Worm (Caenorhabditis elegans) whole organism, late embryonic: ENCODE measurements around the gene C03E10.3.

Source experiments
- C08G9.2 ChIP-seq: sonication (generic microtip); optimal IDR thresholded peaks from 2 replicates; lab custom pipeline; 2016; ENCODE audit warnings: mild to moderate bottlenecking, missing genetic modification characterization, moderate library complexity, missing compliant biosample characterization
- F13H6.1 ChIP-seq: sonication (generic microtip); optimal IDR thresholded peaks from 2 replicates; lab custom pipeline; 2016; ENCODE audit warnings: missing genetic modification characterization, missing compliant biosample characterization
- K02D7.2 ChIP-seq: sonication (generic microtip); optimal IDR thresholded peaks from 2 replicates; lab custom pipeline; 2017; ENCODE audit warnings: mild to moderate bottlenecking, missing genetic modification characterization, missing compliant biosample characterization
- K09A11.1 ChIP-seq: sonication (generic microtip); optimal IDR thresholded peaks from 2 replicates; lab custom pipeline; 2017; ENCODE audit warnings: antibody characterized with exemption, mild to moderate bottlenecking, missing genetic modification characterization, missing compliant biosample characterization; ENCODE audit not compliant: insufficient read depth
- T23F11.4 ChIP-seq: fragments of 200-800 bp; sonication (Bioruptor generic); optimal IDR thresholded peaks from 2 replicates; lab custom pipeline; 2018; ENCODE audit warnings: mild to moderate bottlenecking, missing genetic modification characterization, missing compliant biosample characterization
- Y22D7AL.16 ChIP-seq: sonication (generic microtip); optimal IDR thresholded peaks from 2 replicates; lab custom pipeline; 2016; ENCODE audit warnings: missing genetic modification characterization, missing compliant biosample characterization
- ahr-1 ChIP-seq: sonication (generic microtip); optimal IDR thresholded peaks from 2 replicates; lab custom pipeline; 2016; ENCODE audit warnings: missing genetic modification characterization, missing compliant biosample characterization
- ceh-14 ChIP-seq: sonication (generic microtip); optimal IDR thresholded peaks from 2 replicates; lab custom pipeline; 2016; ENCODE audit warnings: missing genotype, missing genetic modification characterization, missing compliant biosample characterization
- ceh-18 ChIP-seq: sonication (generic microtip); optimal IDR thresholded peaks from 2 replicates; lab custom pipeline; 2016; ENCODE audit warnings: missing genetic modification characterization, missing compliant biosample characterization
- ceh-2 ChIP-seq: sonication (generic microtip); optimal IDR thresholded peaks from 2 replicates; lab custom pipeline; 2016; ENCODE audit warnings: missing genotype, missing genetic modification characterization, missing compliant biosample characterization
- ceh-22 ChIP-seq: sonication (generic microtip); optimal IDR thresholded peaks from 2 replicates; lab custom pipeline; 2017; ENCODE audit warnings: missing biosample characterization, missing genetic modification characterization
- ceh-31 ChIP-seq: sonication (generic microtip); optimal IDR thresholded peaks from 2 replicates; lab custom pipeline; 2016; ENCODE audit warnings: missing genetic modification characterization, missing compliant biosample characterization
- ceh-45 ChIP-seq: fragments of 200-800 bp; sonication (Bioruptor generic); IDR thresholded peaks from 2 replicates; pipeline ENCODE4 v1.3.6; 2022; ENCODE audit warnings: missing genetic modification reagents, missing genetic modification characterization, missing compliant biosample characterization
- ceh-48 ChIP-seq: sonication (generic microtip); optimal IDR thresholded peaks from 2 replicates; lab custom pipeline; 2016; ENCODE audit warnings: missing genetic modification characterization, inconsistent platforms, missing compliant biosample characterization
- ceh-6 ChIP-seq: fragments of 200-800 bp; sonication (Bioruptor generic); optimal IDR thresholded peaks from 2 replicates; lab custom pipeline; 2018; ENCODE audit warnings: mild to moderate bottlenecking, missing genetic modification characterization, missing compliant biosample characterization
- ceh-9 ChIP-seq: sonication (generic microtip); optimal IDR thresholded peaks from 2 replicates; lab custom pipeline; 2016; ENCODE audit warnings: mild to moderate bottlenecking, missing genetic modification characterization, inconsistent platforms, missing compliant biosample characterization
- che-1 ChIP-seq: sonication (generic microtip); optimal IDR thresholded peaks from 2 replicates; lab custom pipeline; 2016; ENCODE audit warnings: mild to moderate bottlenecking, missing genetic modification characterization, missing compliant biosample characterization
- dve-1 ChIP-seq: sonication (generic microtip); optimal IDR thresholded peaks from 2 replicates; lab custom pipeline; 2017; ENCODE audit warnings: antibody characterized with exemption, mild to moderate bottlenecking, missing genetic modification characterization, missing compliant biosample characterization
- eyg-1 ChIP-seq: sonication (generic microtip); optimal IDR thresholded peaks from 2 replicates; lab custom pipeline; 2016; ENCODE audit warnings: missing genotype, missing genetic modification characterization, missing compliant biosample characterization
- fax-1 ChIP-seq: sonication (generic microtip); optimal IDR thresholded peaks from 2 replicates; lab custom pipeline; 2016; ENCODE audit warnings: missing genotype, missing genetic modification characterization, missing compliant biosample characterization
- fkh-6 ChIP-seq: sonication (generic microtip); optimal IDR thresholded peaks from 2 replicates; lab custom pipeline; 2016; ENCODE audit warnings: missing genetic modification characterization, missing compliant biosample characterization
- hlh-13 ChIP-seq: fragments of 200-800 bp; sonication (Bioruptor generic); optimal IDR thresholded peaks from 2 replicates; lab custom pipeline; 2018; ENCODE audit warnings: mild to moderate bottlenecking, missing genetic modification characterization, missing compliant biosample characterization
- hlh-15 ChIP-seq: sonication (generic microtip); optimal IDR thresholded peaks from 2 replicates; lab custom pipeline; 2016; ENCODE audit warnings: missing genetic modification characterization, missing compliant biosample characterization
- hlh-30 ChIP-seq: sonication (generic microtip); optimal IDR thresholded peaks from 2 replicates; lab custom pipeline; 2017; ENCODE audit warnings: antibody characterized with exemption, missing genetic modification characterization, missing compliant biosample characterization; ENCODE audit not compliant: insufficient read depth
- hlh-6 ChIP-seq: sonication (generic microtip); optimal IDR thresholded peaks from 2 replicates; lab custom pipeline; 2016; ENCODE audit warnings: missing genotype, missing genetic modification characterization, missing compliant biosample characterization
- hlh-8 ChIP-seq: sonication (generic microtip); optimal IDR thresholded peaks from 2 replicates; lab custom pipeline; 2016; ENCODE audit warnings: missing genotype, missing genetic modification characterization, missing compliant biosample characterization
- lin-11 ChIP-seq: fragments of 200-800 bp; sonication (Bioruptor generic); optimal IDR thresholded peaks from 2 replicates; lab custom pipeline; 2018; ENCODE audit warnings: mild to moderate bottlenecking, missing genetic modification characterization, missing compliant biosample characterization
- nhr-232 ChIP-seq: sonication (generic microtip); optimal IDR thresholded peaks from 2 replicates; lab custom pipeline; 2016; ENCODE audit warnings: missing genetic modification characterization, missing compliant biosample characterization
- npax-4 ChIP-seq: sonication (generic microtip); optimal IDR thresholded peaks from 2 replicates; lab custom pipeline; 2016; ENCODE audit warnings: missing genetic modification characterization, missing compliant biosample characterization
- odd-2 ChIP-seq: sonication (generic microtip); optimal IDR thresholded peaks from 2 replicates; lab custom pipeline; 2017; ENCODE audit warnings: antibody characterized with exemption, mild to moderate bottlenecking, missing genetic modification characterization, missing compliant biosample characterization
- pag-3 ChIP-seq: sonication (generic microtip); optimal IDR thresholded peaks from 2 replicates; lab custom pipeline; 2016; ENCODE audit warnings: missing compliant biosample characterization, missing genetic modification characterization, borderline replicate concordance
- pat-9 ChIP-seq: fragments of 200-800 bp; sonication (Bioruptor generic); optimal IDR thresholded peaks from 2 replicates; lab custom pipeline; 2018; ENCODE audit warnings: mild to moderate bottlenecking, missing genetic modification characterization, moderate library complexity, missing compliant biosample characterization
- pax-1 ChIP-seq: fragments of 150-350 bp; optimal IDR thresholded peaks from 2 replicates; lab custom pipeline; 2014; ENCODE audit warnings: missing biosample characterization, missing genetic modification characterization
- pha-2 ChIP-seq: sonication (generic microtip); optimal IDR thresholded peaks from 2 replicates; lab custom pipeline; 2017; ENCODE audit warnings: mild to moderate bottlenecking, missing genetic modification characterization, missing compliant biosample characterization
- pha-4 ChIP-seq: fragments of 150-350 bp; optimal IDR thresholded peaks from 2 replicates; lab custom pipeline; 2018; ENCODE audit warnings: missing biosample characterization, missing genetic modification reagents, missing genetic modification characterization
- pqm-1 ChIP-seq: sonication (generic microtip); optimal IDR thresholded peaks from 2 replicates; lab custom pipeline; 2016; ENCODE audit warnings: missing genetic modification characterization, missing compliant biosample characterization
- ref-2 ChIP-seq: sonication (generic microtip); optimal IDR thresholded peaks from 2 replicates; lab custom pipeline; 2016; ENCODE audit warnings: missing genetic modification characterization, missing compliant biosample characterization
- rnt-1 ChIP-seq: sonication (generic microtip); optimal IDR thresholded peaks from 2 replicates; lab custom pipeline; 2016; ENCODE audit warnings: missing genetic modification characterization, missing compliant biosample characterization
- sdc-2 ChIP-seq: sonication (generic microtip); optimal IDR thresholded peaks from 2 replicates; lab custom pipeline; 2016; ENCODE audit warnings: missing genotype, missing genetic modification characterization, missing compliant biosample characterization
- sox-2 ChIP-seq: fragments of 200-800 bp; sonication (Bioruptor generic); IDR thresholded peaks from 2 replicates; pipeline ENCODE4 v1.3.6; 2022; ENCODE audit warnings: missing genetic modification reagents, missing genetic modification characterization, missing compliant biosample characterization
- sox-4 ChIP-seq: sonication (generic microtip); optimal IDR thresholded peaks from 2 replicates; lab custom pipeline; 2017; ENCODE audit warnings: mild to moderate bottlenecking, missing genetic modification characterization, inconsistent platforms, missing compliant biosample characterization
- syd-9 ChIP-seq: sonication (generic microtip); optimal IDR thresholded peaks from 2 replicates; lab custom pipeline; 2016; ENCODE audit warnings: mild to moderate bottlenecking, missing genetic modification characterization, moderate library complexity, missing compliant biosample characterization
- tbx-2 ChIP-seq: sonication (generic microtip); optimal IDR thresholded peaks from 2 replicates; lab custom pipeline; 2016; ENCODE audit warnings: missing genetic modification characterization, missing compliant biosample characterization
- tbx-7 ChIP-seq: sonication (generic microtip); optimal IDR thresholded peaks from 2 replicates; lab custom pipeline; 2016; ENCODE audit warnings: missing genotype, missing genetic modification characterization, missing compliant biosample characterization
- ttx-3 ChIP-seq: sonication (generic microtip); optimal IDR thresholded peaks from 2 replicates; lab custom pipeline; 2016; ENCODE audit warnings: missing genetic modification reagents, missing genetic modification characterization, missing compliant biosample characterization
- unc-3 ChIP-seq, 2 experiments: fragments of 200-800 bp in 1 of 2; sonication (Bioruptor generic) in 1 of 2; sonication (generic microtip) in 1 of 2; conservative IDR thresholded peaks in 1 of 2; optimal IDR thresholded peaks in 1 of 2; 2 replicates each; pipeline versions ENCODE4 v1.3.6 to Lab custom; 2016 to 2022; ENCODE audit warnings: missing compliant biosample characterization in 2 of 2, missing genetic modification characterization in 2 of 2, missing genetic modification reagents in 1 of 2
- unc-42 ChIP-seq: sonication (generic microtip); optimal IDR thresholded peaks from 2 replicates; lab custom pipeline; 2016; ENCODE audit warnings: missing genotype, missing genetic modification characterization, missing compliant biosample characterization
- unc-55 ChIP-seq: sonication (generic microtip); optimal IDR thresholded peaks from 2 replicates; lab custom pipeline; 2017; ENCODE audit warnings: missing biosample characterization, missing genetic modification reagents, missing genetic modification characterization
- unc-86 ChIP-seq: sonication (generic microtip); optimal IDR thresholded peaks from 2 replicates; lab custom pipeline; 2016; ENCODE audit warnings: missing genetic modification characterization, missing compliant biosample characterization
- zip-5 ChIP-seq: sonication (generic microtip); optimal IDR thresholded peaks from 2 replicates; lab custom pipeline; 2016; ENCODE audit warnings: missing genetic modification characterization, missing compliant biosample characterization

Gene C03E10.3

DNA sequence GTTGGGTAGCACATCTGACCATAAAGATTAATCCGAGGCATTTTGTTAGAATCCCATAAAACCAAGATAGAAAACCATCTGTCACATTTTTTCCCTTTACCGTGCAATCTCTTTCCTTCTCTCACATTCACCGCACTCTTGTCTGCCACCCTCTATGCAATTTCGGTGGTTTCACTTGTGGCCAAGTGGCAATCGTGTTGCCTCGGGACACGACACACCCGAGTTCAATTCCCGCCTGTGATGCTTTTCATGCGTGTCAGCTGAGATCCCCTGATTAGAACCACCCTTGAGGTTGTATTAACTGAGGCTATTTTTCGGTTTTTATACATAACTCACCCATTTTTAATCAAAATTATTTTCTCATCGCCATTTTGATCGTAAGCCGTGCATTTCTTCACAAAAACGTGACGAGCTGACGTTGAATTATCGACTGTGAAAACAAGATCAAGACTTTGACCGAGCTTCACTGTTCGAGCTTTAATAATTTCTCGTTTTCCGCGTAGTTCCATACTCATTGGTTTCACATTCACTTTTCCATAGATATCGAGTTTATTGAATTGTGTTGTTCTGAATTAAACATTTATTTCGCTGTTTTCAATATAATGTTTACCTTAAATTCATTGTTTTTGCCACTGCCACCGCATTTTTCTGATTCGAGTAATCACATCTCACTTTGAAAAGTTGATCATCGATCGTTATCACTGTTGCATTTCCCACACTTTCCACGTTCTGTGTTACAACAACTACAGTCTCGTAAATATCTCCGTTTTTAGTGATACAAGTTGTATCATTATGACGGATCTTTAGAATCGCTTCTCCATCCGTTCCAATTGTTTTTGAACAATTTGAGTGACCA is 28.0 kb downstream of the C03E10.3 start:
- TF ChIP-seq T23F11.4 (GFP tag; lab: Kevin White, UChicago): peak; percentile 100
- peak; percentile 98 for TF ChIP-seq pqm-1 (tag; lab: Kevin White, UChicago)
- peak; percentile 98 for TF ChIP-seq sox-2 (GFP tag; lab: Robert Waterston, UW)
- peak; percentile 98 for TF ChIP-seq che-1 (tag; lab: Kevin White, UChicago)
- TF ChIP-seq hlh-15 (tag; lab: Kevin White, UChicago): peak; percentile 98
- TF ChIP-seq Y22D7AL.16: peak; percentile 99
- TF ChIP-seq unc-55 (GFP tag; lab: Kevin White, UChicago): peak; percentile 65
- TF ChIP-seq C08G9.2 (tag; lab: Kevin White, UChicago): peak; percentile 99
- TF ChIP-seq ref-2 (tag; lab: Kevin White, UChicago): peak; percentile 97
- peak; percentile 97 for TF ChIP-seq lin-11 (tag; lab: Kevin White, UChicago)
- TF ChIP-seq nhr-232: peak; percentile 99
- peak; percentile 76 for TF ChIP-seq pax-1
- TF ChIP-seq K09A11.1 (tag; lab: Kevin White, UChicago): peak; percentile 98
- peak; percentile 96 for TF ChIP-seq fax-1
- peak; percentile 98 for TF ChIP-seq rnt-1
- TF ChIP-seq ceh-2 (tag; lab: Kevin White, UChicago): peak; percentile 99
- TF ChIP-seq unc-3 (GFP tag; conservative IDR thresholded peaks at IDR 0.05; lab: Robert Waterston, UW): peak; percentile 99
- TF ChIP-seq unc-3 (tag; optimal IDR thresholded peaks at IDR 0.05; lab: Kevin White, UChicago): peak; percentile 95
- peak; percentile 99 for TF ChIP-seq sox-4 (tag; lab: Kevin White, UChicago)
- peak; percentile 100 for TF ChIP-seq pat-9
- TF ChIP-seq ceh-31 (tag; lab: Kevin White, UChicago): peak; percentile 96
- peak; percentile 97 for TF ChIP-seq hlh-8 (tag; lab: Kevin White, UChicago)
- peak; percentile 77 for TF ChIP-seq tbx-7 (tag; lab: Kevin White, UChicago)
- peak; percentile 99 for TF ChIP-seq ceh-14 (tag; lab: Kevin White, UChicago)
- peak; percentile 98 for TF ChIP-seq unc-86 (tag; lab: Kevin White, UChicago)
- TF ChIP-seq ahr-1 (tag; lab: Kevin White, UChicago): peak; percentile 96
- peak; percentile 96 for TF ChIP-seq fkh-6 (tag; lab: Kevin White, UChicago)
- TF ChIP-seq hlh-6 (tag; lab: Kevin White, UChicago): peak; percentile 100
- no peak for TF ChIP-seq pha-4 (tag; lab: Kevin White, UChicago)
- TF ChIP-seq ceh-9 (tag; lab: Kevin White, UChicago): peak; percentile 98
- peak; percentile 99 for TF ChIP-seq tbx-2 (tag; lab: Kevin White, UChicago)
- peak; percentile 95 for TF ChIP-seq sdc-2 (tag; lab: Kevin White, UChicago)
- TF ChIP-seq dve-1 (tag; lab: Kevin White, UChicago): peak; percentile 99
- TF ChIP-seq ceh-6 (GFP tag; lab: Kevin White, UChicago): peak; percentile 100
- peak; percentile 97 for TF ChIP-seq ceh-22 (tag; lab: Kevin White, UChicago)
- peak; percentile 99 for TF ChIP-seq F13H6.1 (tag; lab: Kevin White, UChicago)
- TF ChIP-seq ceh-48 (tag; lab: Kevin White, UChicago): peak; percentile 98
- TF ChIP-seq K02D7.2 (tag; lab: Kevin White, UChicago): peak; percentile 100
- TF ChIP-seq ttx-3 (tag; lab: Kevin White, UChicago): peak; percentile 99
- TF ChIP-seq npax-4: peak; percentile 97
- peak; percentile 99 for TF ChIP-seq ceh-45 (GFP tag; lab: Robert Waterston, UW)
- TF ChIP-seq zip-5 (tag; lab: Kevin White, UChicago): peak; percentile 90
- peak; percentile 98 for TF ChIP-seq eyg-1 (tag; lab: Kevin White, UChicago)
- TF ChIP-seq odd-2 (tag; lab: Kevin White, UChicago): peak; percentile 91
- TF ChIP-seq hlh-30: peak; percentile 98
- TF ChIP-seq ceh-18 (tag; lab: Kevin White, UChicago): peak; percentile 96
- peak; percentile 97 for TF ChIP-seq syd-9 (tag; lab: Kevin White, UChicago)
- peak; percentile 96 for TF ChIP-seq pha-2
- peak; percentile 92 for TF ChIP-seq pag-3 (tag; lab: Kevin White, UChicago)
- peak; percentile 86 for TF ChIP-seq unc-42
- TF ChIP-seq hlh-13: peak; percentile 99
